Fruit fly (Drosophila melanogaster): ENCODE data around the gene CG13385.

The CG13385 gene

dm6 chr2L:8362273-8362954, 34.0 kb upstream of the CG13385 start, which contains the start of gene CG7627:
TSS of gene CG7627 (minus strand) at chr2L:8362469.
- TF ChIP-seq tj (GFP tag; optimal IDR thresholded peaks at IDR 0.05) (no peak), toe (GFP tag; optimal IDR thresholded peaks at IDR 0.05) (peak; percentile 69), Mnt (GFP tag; optimal IDR thresholded peaks at IDR 0.05) (peak; percentile 82), kay (GFP tag; ENCODE audit: borderline replicate concordance) (peak; percentile 72), Crg-1 (GFP tag; optimal IDR thresholded peaks at IDR 0.05) (peak; percentile 62), CG14711 (tag; optimal IDR thresholded peaks at IDR 0.05) (peak; percentile 60), pad (GFP tag; optimal IDR thresholded peaks at IDR 0.05) (peak; percentile 54), CG12768 (GFP tag; optimal IDR thresholded peaks at IDR 0.05) (peak; percentile 73), CG7101 (tag; optimal IDR thresholded peaks at IDR 0.05) (peak; percentile 79), CG11617 (GFP tag; optimal IDR thresholded peaks at IDR 0.05) (peak; percentile 81), Clk (GFP tag; optimal IDR thresholded peaks at IDR 0.05) (peak; percentile 54), CG33017 (tag; optimal IDR thresholded peaks at IDR 0.05) (peak; percentile 39), cnc (optimal IDR thresholded peaks at IDR 0.05) (no peak), CG1620 (GFP tag; optimal IDR thresholded peaks at IDR 0.05) (peak; percentile 64), ovo (GFP tag; optimal IDR thresholded peaks at IDR 0.05) (peak; percentile 24), bab1 (GFP tag; optimal IDR thresholded peaks at IDR 0.05) (peak; percentile 66), cic (GFP tag; optimal IDR thresholded peaks at IDR 0.05) (peak; percentile 76), CG7045 (GFP tag; optimal IDR thresholded peaks at IDR 0.05) (peak; percentile 69), Hr96 (GFP tag; optimal IDR thresholded peaks at IDR 0.05) (peak; percentile 85), CG5204 (GFP tag; optimal IDR thresholded peaks at IDR 0.05) (peak; percentile 65)

DNA sequence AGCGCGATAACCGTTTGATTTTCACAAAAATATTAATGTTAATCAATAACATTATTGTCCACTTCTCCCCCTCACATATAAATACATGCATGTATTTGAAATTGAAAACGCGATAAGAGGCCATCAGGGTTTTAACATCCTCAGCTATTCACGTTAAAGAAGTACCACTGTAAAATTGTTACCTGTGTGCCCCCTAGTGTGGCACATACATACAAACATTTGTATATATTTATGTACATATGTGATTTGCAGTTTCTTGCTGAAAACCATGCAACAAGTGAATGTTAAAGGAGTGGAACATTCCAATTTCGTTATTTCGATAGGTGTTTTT, 33.5 kb upstream of the CG13385 start:
- TF ChIP-seq toe (GFP tag; optimal IDR thresholded peaks at IDR 0.05) (no peak), CG7101 (tag; optimal IDR thresholded peaks at IDR 0.05) (no peak), CG12768 (GFP tag; optimal IDR thresholded peaks at IDR 0.05) (no peak), pad (GFP tag; optimal IDR thresholded peaks at IDR 0.05) (peak; percentile 6), CG1620 (GFP tag; optimal IDR thresholded peaks at IDR 0.05) (no peak), CG11617 (GFP tag; optimal IDR thresholded peaks at IDR 0.05) (peak; percentile 48), bab1 (GFP tag; optimal IDR thresholded peaks at IDR 0.05) (no peak), cnc (optimal IDR thresholded peaks at IDR 0.05) (no peak)

DNA sequence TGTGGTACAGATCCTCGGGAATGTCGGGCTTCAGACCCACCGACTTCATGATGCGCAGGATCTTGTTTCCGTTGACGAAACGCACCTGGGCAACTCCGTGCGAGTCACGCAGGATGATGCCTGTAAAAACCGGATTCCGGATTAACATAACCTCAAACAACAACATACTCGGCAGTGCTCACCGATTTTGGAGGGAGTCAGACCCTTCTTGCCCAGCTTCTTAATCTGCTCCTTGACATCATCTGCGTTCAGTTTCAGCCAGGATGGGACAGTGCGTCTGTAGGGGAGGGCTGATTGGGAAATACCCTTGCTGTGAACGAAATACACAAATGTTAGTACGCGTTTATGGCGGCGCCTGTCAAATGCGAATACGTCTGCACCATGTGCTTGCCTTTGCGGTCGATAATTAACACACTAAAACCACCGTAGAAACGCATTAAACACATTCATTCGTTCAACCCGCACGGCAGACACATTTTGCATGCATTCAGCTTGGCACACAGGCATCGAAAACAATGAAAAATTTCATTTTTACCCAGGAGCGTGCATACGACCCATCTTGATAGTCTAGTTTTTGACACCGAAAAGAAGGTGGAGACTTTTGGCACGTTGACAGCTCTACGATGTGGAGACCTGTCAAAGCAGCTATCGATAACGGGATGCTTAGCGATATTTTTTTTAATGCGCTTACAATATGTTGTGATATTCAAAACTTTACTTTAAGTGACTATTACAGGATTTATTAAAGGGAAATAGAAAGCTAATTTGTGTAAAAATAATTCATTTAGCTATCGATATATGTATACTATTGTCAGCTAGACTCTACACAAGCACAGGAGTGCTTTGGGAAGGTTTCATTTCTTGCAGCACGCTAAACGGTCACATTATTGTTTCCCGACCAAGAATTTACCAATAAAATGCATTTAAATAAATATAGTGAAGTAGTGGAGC, 32.2 kb upstream of the CG13385 start, which contains the start of the genes RpS13 and CSN8:
Gene RpS13, minus strand, starts transcription at position 657 of the 951 bp plus-strand sequence.
Gene CSN8, plus strand, starts transcription at position 850 of the 951 bp plus-strand sequence.
- peak; percentile 37 for TF ChIP-seq cic (GFP tag; optimal IDR thresholded peaks at IDR 0.05)
- peak; percentile 51 for TF ChIP-seq bab1 (GFP tag; optimal IDR thresholded peaks at IDR 0.05)
- no peak for TF ChIP-seq CG33017 (tag; optimal IDR thresholded peaks at IDR 0.05)
- TF ChIP-seq CG11617 (GFP tag; optimal IDR thresholded peaks at IDR 0.05), result peak; percentile 46
- peak; percentile 46 for TF ChIP-seq CG7101 (tag; optimal IDR thresholded peaks at IDR 0.05)
- no peak for TF ChIP-seq CG12768 (GFP tag; optimal IDR thresholded peaks at IDR 0.05)
- TF ChIP-seq toe (GFP tag; optimal IDR thresholded peaks at IDR 0.05), result peak; percentile 54
- no peak for TF ChIP-seq Crg-1 (GFP tag; optimal IDR thresholded peaks at IDR 0.05)
- no peak for TF ChIP-seq kay (GFP tag; ENCODE audit: borderline replicate concordance)
- peak; percentile 72 for TF ChIP-seq CG14711 (tag; optimal IDR thresholded peaks at IDR 0.05)
- no peak for TF ChIP-seq Clk (GFP tag; optimal IDR thresholded peaks at IDR 0.05)
- no peak for TF ChIP-seq cnc (optimal IDR thresholded peaks at IDR 0.05)
- peak; percentile 28 for TF ChIP-seq CG1620 (GFP tag; optimal IDR thresholded peaks at IDR 0.05)
- no peak for TF ChIP-seq CG5204 (GFP tag; optimal IDR thresholded peaks at IDR 0.05)
- no peak for TF ChIP-seq CG7045 (GFP tag; optimal IDR thresholded peaks at IDR 0.05)
- peak; percentile 37 for TF ChIP-seq pad (GFP tag; optimal IDR thresholded peaks at IDR 0.05)
- TF ChIP-seq Mnt (GFP tag; optimal IDR thresholded peaks at IDR 0.05), result peak; percentile 96
- TF ChIP-seq ovo (GFP tag; optimal IDR thresholded peaks at IDR 0.05), result no peak
- TF ChIP-seq tj (GFP tag; optimal IDR thresholded peaks at IDR 0.05), result no peak
- TF ChIP-seq Hr96 (GFP tag; optimal IDR thresholded peaks at IDR 0.05), result peak; percentile 19

DNA sequence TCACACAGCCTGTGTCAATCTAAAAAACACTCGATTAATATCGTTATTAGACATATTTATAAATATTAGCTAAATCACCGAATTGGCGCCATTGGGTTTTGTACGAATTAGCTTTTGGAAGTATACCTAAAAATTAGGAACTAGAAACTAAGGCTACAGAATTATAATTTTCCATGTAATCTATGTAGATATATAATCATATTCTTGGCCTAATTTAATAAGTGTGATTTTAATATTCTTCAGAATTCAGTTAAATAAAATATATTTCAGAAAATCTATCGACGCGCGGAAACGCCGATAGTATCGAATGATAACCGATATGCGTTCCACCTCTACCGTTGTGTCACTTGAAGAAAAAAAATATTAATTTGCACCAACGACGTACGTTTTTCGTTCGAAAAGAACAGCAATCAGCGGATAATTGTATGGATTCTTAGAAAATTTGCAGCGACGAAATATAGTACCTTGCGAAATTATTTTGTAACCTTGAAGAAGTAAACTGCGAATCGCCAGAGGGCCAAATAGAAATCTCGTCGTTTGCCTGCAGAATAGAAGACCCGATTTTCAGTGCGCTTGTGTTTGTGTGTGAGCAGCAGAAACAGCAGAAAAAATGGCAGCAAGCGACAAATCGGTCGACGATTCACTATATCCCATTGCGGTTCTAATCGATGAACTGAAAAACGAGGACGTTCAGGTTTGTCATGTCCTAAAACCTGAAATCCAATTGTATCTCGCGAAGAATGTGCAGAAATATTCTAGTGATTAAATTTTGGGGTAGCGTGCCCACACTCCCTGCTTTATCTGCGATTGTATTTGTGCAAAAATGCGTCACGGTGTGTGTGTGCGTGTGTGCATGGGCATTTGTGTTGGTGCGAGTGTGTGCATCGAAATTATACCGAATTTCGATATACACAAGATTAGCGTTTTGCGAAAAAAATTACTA, 30.5 kb upstream of the CG13385 start, which contains the start of gene Pp2A-29B:
Gene Pp2A-29B, plus strand, starts transcription at position 338 of the 943 bp plus-strand sequence.
- TF ChIP-seq CG7045 (GFP tag; optimal IDR thresholded peaks at IDR 0.05) (no peak), CG11617 (GFP tag; optimal IDR thresholded peaks at IDR 0.05) (peak; percentile 37), CG14711 (tag; optimal IDR thresholded peaks at IDR 0.05) (peak; percentile 10), pad (GFP tag; optimal IDR thresholded peaks at IDR 0.05) (peak; percentile 27), CG33017 (tag; optimal IDR thresholded peaks at IDR 0.05) (peak; percentile 25), kay (GFP tag; ENCODE audit: borderline replicate concordance) (peak; percentile 66), Hr96 (GFP tag; optimal IDR thresholded peaks at IDR 0.05) (peak; percentile 45), ovo (GFP tag; optimal IDR thresholded peaks at IDR 0.05) (peak; percentile 58), cnc (optimal IDR thresholded peaks at IDR 0.05) (no peak), CG5204 (GFP tag; optimal IDR thresholded peaks at IDR 0.05) (no peak), tj (GFP tag; optimal IDR thresholded peaks at IDR 0.05) (peak; percentile 34), Crg-1 (GFP tag; optimal IDR thresholded peaks at IDR 0.05) (peak; percentile 72), CG1620 (GFP tag; optimal IDR thresholded peaks at IDR 0.05) (peak; percentile 60), cic (GFP tag; optimal IDR thresholded peaks at IDR 0.05) (peak; percentile 70), Clk (GFP tag; optimal IDR thresholded peaks at IDR 0.05) (no peak), bab1 (GFP tag; optimal IDR thresholded peaks at IDR 0.05) (no peak), toe (GFP tag; optimal IDR thresholded peaks at IDR 0.05) (peak; percentile 86), CG12768 (GFP tag; optimal IDR thresholded peaks at IDR 0.05) (no peak), Mnt (GFP tag; optimal IDR thresholded peaks at IDR 0.05) (peak; percentile 45), CG7101 (tag; optimal IDR thresholded peaks at IDR 0.05) (peak; percentile 45)
